Fruit fly (Drosophila melanogaster) whole organism, embryonic: ENCODE data around the gene HDAC3.

Experiments used
- Bteb2 ChIP-seq: fragments of 200-800 bp; sonication (Bioruptor generic); optimal IDR thresholded peaks from 2 replicates; lab custom pipeline; 2016; ENCODE audit warnings: missing biosample characterization, missing genetic modification characterization
- C15 ChIP-seq: fragments of 200-800 bp; sonication (Bioruptor generic); IDR thresholded peaks from 3 replicates; pipeline ENCODE4 v1.3.6; 2022; ENCODE audit warnings: missing biosample characterization, missing genetic modification characterization
- CG10366 ChIP-seq: fragments of 200-800 bp; sonication (Bioruptor generic); IDR thresholded peaks from 2 replicates; pipeline ENCODE4 v1.3.6; 2022; ENCODE audit warnings: missing biosample characterization, missing genetic modification characterization
- CG10543 ChIP-seq: fragments of 200-800 bp; sonication (Bioruptor generic); optimal IDR thresholded peaks from 3 replicates; lab custom pipeline; 2017; ENCODE audit warnings: missing biosample characterization, mild to moderate bottlenecking, missing genetic modification characterization, moderate library complexity
- CG11696 ChIP-seq: fragments of 200-800 bp; sonication (Bioruptor generic); IDR thresholded peaks from 2 replicates; pipeline ENCODE4 v1.3.6; 2022; ENCODE audit warnings: missing biosample characterization, missing genetic modification characterization
- CG12104 ChIP-seq: fragments of 200-800 bp; sonication (Bioruptor generic); optimal IDR thresholded peaks from 3 replicates; lab custom pipeline; 2016; ENCODE audit warnings: missing biosample characterization, missing genetic modification characterization
- CG1233 ChIP-seq: fragments of 200-800 bp; sonication (Bioruptor generic); optimal IDR thresholded peaks from 4 replicates; lab custom pipeline; 2018; ENCODE audit warnings: missing biosample characterization, mild to moderate bottlenecking, missing genetic modification characterization
- CG12769 ChIP-seq: fragments of 200-800 bp; sonication (Bioruptor generic); optimal IDR thresholded peaks from 2 replicates; lab custom pipeline; 2019; ENCODE audit warnings: missing biosample characterization, mild to moderate bottlenecking, missing genetic modification characterization, moderate library complexity
- CG17186 ChIP-seq: fragments of 200-800 bp; sonication (Bioruptor generic); optimal IDR thresholded peaks from 3 replicates; lab custom pipeline; 2017; ENCODE audit warnings: missing biosample characterization, missing genetic modification reagents, missing genetic modification characterization
- CG18599 ChIP-seq: fragments of 200-800 bp; sonication (Bioruptor generic); optimal IDR thresholded peaks from 3 replicates; lab custom pipeline; 2017; ENCODE audit warnings: missing biosample characterization, missing genetic modification characterization, mild to moderate bottlenecking, moderate library complexity, missing genetic modification reagents
- CG34376 ChIP-seq: fragments of 200-800 bp; sonication (Bioruptor generic); optimal IDR thresholded peaks from 2 replicates; lab custom pipeline; 2018; ENCODE audit warnings: missing biosample characterization, mild to moderate bottlenecking, missing genetic modification characterization
- CG4424 ChIP-seq: fragments of 200-800 bp; sonication (Bioruptor generic); optimal IDR thresholded peaks from 3 replicates; lab custom pipeline; 2016; ENCODE audit warnings: missing biosample characterization, missing genetic modification characterization
- CG4617 ChIP-seq: fragments of 200-800 bp; sonication (Bioruptor generic); optimal IDR thresholded peaks from 3 replicates; lab custom pipeline; 2016; ENCODE audit warnings: missing biosample characterization, missing genetic modification characterization, borderline replicate concordance
- CG4820 ChIP-seq: fragments of 200-800 bp; sonication (Bioruptor generic); optimal IDR thresholded peaks from 3 replicates; lab custom pipeline; 2016; ENCODE audit warnings: missing biosample characterization, missing genetic modification characterization
- CG6813 ChIP-seq: fragments of 200-800 bp; sonication (Bioruptor generic); optimal IDR thresholded peaks from 2 replicates; lab custom pipeline; 2017; ENCODE audit warnings: missing biosample characterization, missing genetic modification characterization, mild to moderate bottlenecking, moderate library complexity, missing genetic modification reagents
- CG8281 ChIP-seq: fragments of 200-800 bp; sonication (Bioruptor generic); optimal IDR thresholded peaks from 2 replicates; lab custom pipeline; 2018; ENCODE audit warnings: missing biosample characterization, mild to moderate bottlenecking, missing genetic modification characterization, moderate library complexity
- CG8924 ChIP-seq: fragments of 200-800 bp; optimal IDR thresholded peaks from 3 replicates; lab custom pipeline; 2019; ENCODE audit warnings: missing biosample characterization, mild to moderate bottlenecking, missing genetic modification characterization, moderate library complexity
- CG9817 ChIP-seq: fragments of 200-800 bp; sonication (Bioruptor generic); optimal IDR thresholded peaks from 2 replicates; lab custom pipeline; 2018; ENCODE audit warnings: missing biosample characterization, mild to moderate bottlenecking, missing genetic modification characterization, moderate library complexity
- Dbx ChIP-seq: fragments of 200-800 bp; sonication (Bioruptor generic); IDR thresholded peaks from 3 replicates; pipeline ENCODE4 v1.3.6; 2022; ENCODE audit warnings: missing biosample characterization, missing genetic modification characterization
- Fer2 ChIP-seq: fragments of 200-800 bp; sonication (Bioruptor generic); optimal IDR thresholded peaks from 2 replicates; lab custom pipeline; 2018; ENCODE audit warnings: missing biosample characterization, mild to moderate bottlenecking, missing genetic modification characterization, moderate library complexity
- H2.0 ChIP-seq: fragments of 200-800 bp; sonication (Bioruptor generic); IDR thresholded peaks from 2 replicates; pipeline ENCODE4 v1.3.6; 2022; ENCODE audit warnings: missing biosample characterization, missing genetic modification characterization
- Hr78 ChIP-seq, 2 experiments: fragments of 200-800 bp in 1 of 2; fragments of >200 bp in 1 of 2; sonication (Bioruptor generic) in 1 of 2; optimal IDR thresholded peaks; 2 replicates each; lab custom pipeline; 2017 to 2019; ENCODE audit warnings: missing biosample characterization in 2 of 2, missing genetic modification characterization in 2 of 2, mild to moderate bottlenecking in 1 of 2, moderate library complexity in 1 of 2
- Neu2 ChIP-seq: fragments of 200-800 bp; sonication (Bioruptor generic); optimal IDR thresholded peaks from 3 replicates; lab custom pipeline; 2016; ENCODE audit warnings: missing biosample characterization, missing genetic modification characterization, borderline replicate concordance
- NfI ChIP-seq: fragments of 200-800 bp; sonication (Bioruptor generic); optimal IDR thresholded peaks from 3 replicates; lab custom pipeline; 2018; ENCODE audit warnings: missing biosample characterization, mild to moderate bottlenecking, missing genetic modification characterization, moderate library complexity
- Rfx ChIP-seq: fragments of 200-800 bp; sonication (Bioruptor generic); IDR thresholded peaks from 2 replicates; pipeline ENCODE4 v1.3.6; 2022; ENCODE audit warnings: missing biosample characterization, missing genetic modification characterization
- Scr ChIP-seq: fragments of 200-800 bp; sonication (Bioruptor generic); IDR thresholded peaks from 2 replicates; pipeline ENCODE4 v1.3.6; 2022; ENCODE audit warnings: missing biosample characterization, missing genetic modification characterization; ENCODE audit not compliant: partially characterized antibody
- Xrp1 ChIP-seq: fragments of 200-800 bp; sonication (Bioruptor generic); IDR thresholded peaks from 2 replicates; pipeline ENCODE4 v1.3.6; 2022; ENCODE audit warnings: missing biosample characterization, missing genetic modification characterization
- ara ChIP-seq: fragments of 200-800 bp; sonication (Bioruptor generic); IDR thresholded peaks from 2 replicates; pipeline ENCODE4 v1.3.6; 2022; ENCODE audit warnings: missing biosample characterization, missing genetic modification characterization
- bbx ChIP-seq: fragments of 200-800 bp; sonication (Bioruptor generic); IDR thresholded peaks from 2 replicates; pipeline ENCODE4 v1.3.6; 2022; ENCODE audit warnings: missing biosample characterization, missing genetic modification characterization; ENCODE audit not compliant: partially characterized antibody
- bowl ChIP-seq: fragments of 200-800 bp; sonication (Bioruptor generic); IDR thresholded peaks from 2 replicates; pipeline ENCODE4 v1.3.6; 2022; ENCODE audit warnings: missing biosample characterization, missing genetic modification characterization
- chinmo ChIP-seq: fragments of 200-800 bp; sonication (Bioruptor generic); IDR thresholded peaks from 4 replicates; pipeline ENCODE4 v1.3.6; 2022; ENCODE audit warnings: missing biosample characterization, missing genetic modification characterization; ENCODE audit not compliant: partially characterized antibody
- cwo ChIP-seq: fragments of 200-800 bp; sonication (Bioruptor generic); optimal IDR thresholded peaks from 3 replicates; lab custom pipeline; 2017; ENCODE audit warnings: missing biosample characterization, missing genetic modification characterization, mild to moderate bottlenecking, moderate library complexity, missing genetic modification reagents
- exex ChIP-seq: fragments of 200-800 bp; sonication (Bioruptor generic); optimal IDR thresholded peaks from 4 replicates; lab custom pipeline; 2018; ENCODE audit warnings: missing biosample characterization, mild to moderate bottlenecking, missing genetic modification characterization, moderate library complexity
- ftz-f1 ChIP-seq: fragments of 200-800 bp; sonication (Bioruptor generic); optimal IDR thresholded peaks from 2 replicates; lab custom pipeline; 2016; ENCODE audit warnings: missing biosample characterization, missing genetic modification characterization
- gce ChIP-seq: fragments of 200-800 bp; sonication (Bioruptor generic); IDR thresholded peaks from 3 replicates; pipeline ENCODE4 v1.3.6; 2022; ENCODE audit warnings: missing biosample characterization, missing genetic modification characterization
- gcm ChIP-seq: fragments of 200-800 bp; sonication (Bioruptor generic); optimal IDR thresholded peaks from 2 replicates; lab custom pipeline; 2019; ENCODE audit warnings: missing biosample characterization, mild to moderate bottlenecking, missing genetic modification characterization, moderate library complexity
- grau ChIP-seq: fragments of 200-800 bp; optimal IDR thresholded peaks from 3 replicates; lab custom pipeline; 2019; ENCODE audit warnings: missing biosample characterization, mild to moderate bottlenecking, missing genetic modification characterization, moderate library complexity
- grn ChIP-seq: fragments of 200-800 bp; sonication (Bioruptor generic); optimal IDR thresholded peaks from 3 replicates; lab custom pipeline; 2017; ENCODE audit warnings: missing biosample characterization, missing genetic modification characterization
- mirr ChIP-seq: fragments of 200-800 bp; sonication (Bioruptor generic); optimal IDR thresholded peaks from 3 replicates; lab custom pipeline; 2018; ENCODE audit warnings: missing biosample characterization, mild to moderate bottlenecking, missing genetic modification characterization
- nerfin-1 ChIP-seq: fragments of 200-800 bp; sonication (Bioruptor generic); optimal IDR thresholded peaks from 3 replicates; lab custom pipeline; 2019; ENCODE audit warnings: missing biosample characterization, mild to moderate bottlenecking, missing genetic modification characterization, moderate library complexity
- p53 ChIP-seq: fragments of 200-800 bp; sonication (Bioruptor generic); optimal IDR thresholded peaks from 2 replicates; lab custom pipeline; 2016; ENCODE audit warnings: missing biosample characterization, missing genetic modification characterization
- pb ChIP-seq: fragments of 200-800 bp; sonication (Bioruptor generic); optimal IDR thresholded peaks from 3 replicates; lab custom pipeline; 2016; ENCODE audit warnings: missing biosample characterization, missing genetic modification characterization
- peb ChIP-seq: fragments of 200-800 bp; sonication (Bioruptor generic); IDR thresholded peaks from 2 replicates; pipeline ENCODE4 v1.3.6; 2022; ENCODE audit warnings: missing biosample characterization, missing genetic modification characterization
- phol ChIP-seq: fragments of 200-800 bp; sonication (Bioruptor generic); optimal IDR thresholded peaks from 3 replicates; lab custom pipeline; 2018; ENCODE audit warnings: missing biosample characterization, mild to moderate bottlenecking, missing genetic modification characterization, moderate library complexity
- pnt ChIP-seq: fragments of 200-800 bp; sonication (Bioruptor generic); optimal IDR thresholded peaks from 3 replicates; lab custom pipeline; 2016; ENCODE audit warnings: missing biosample characterization, missing genetic modification characterization
- rib ChIP-seq: fragments of 200-800 bp; sonication (Bioruptor generic); IDR thresholded peaks from 2 replicates; pipeline ENCODE4 v1.3.6; 2022; ENCODE audit warnings: missing biosample characterization, missing genetic modification characterization
- ro ChIP-seq: fragments of 200-800 bp; sonication (Bioruptor generic); IDR thresholded peaks from 2 replicates; pipeline ENCODE4 v1.3.6; 2022; ENCODE audit warnings: missing biosample characterization, missing genetic modification characterization
- slbo ChIP-seq: fragments of 200-800 bp; sonication (Bioruptor generic); IDR thresholded peaks from 2 replicates; pipeline ENCODE4 v1.3.6; 2022; ENCODE audit warnings: missing biosample characterization, missing genetic modification characterization
- so ChIP-seq: fragments of 200-800 bp; sonication (Bioruptor generic); IDR thresholded peaks from 3 replicates; pipeline ENCODE4 v1.3.6; 2022; ENCODE audit warnings: missing biosample characterization, missing genetic modification characterization
- unpg ChIP-seq: fragments of 200-800 bp; sonication (Bioruptor generic); optimal IDR thresholded peaks from 3 replicates; lab custom pipeline; 2018; ENCODE audit warnings: missing biosample characterization, mild to moderate bottlenecking, missing genetic modification characterization, moderate library complexity

Gene HDAC3

dm6 chr3R:5497600-5497999, 23.2 kb upstream of the HDAC3 start (continued):
- peak; percentile 56 for TF ChIP-seq ftz-f1 (GFP tag; lab: Kevin White, UChicago)
- TF ChIP-seq CG4820 (GFP tag; lab: Kevin White, UChicago): no peak
- 0 out of 3 replicates have a peak, but pooled peaks have one; percentile 43 for TF ChIP-seq so (GFP tag; lab: Robert Waterston, UW)
- TF ChIP-seq slbo (GFP tag; lab: Robert Waterston, UW): no peak
- TF ChIP-seq phol (tag; lab: Kevin White, UChicago): no peak
- TF ChIP-seq Rfx (GFP tag; lab: Robert Waterston, UW): no peak
- TF ChIP-seq H2.0 (GFP tag; lab: Robert Waterston, UW): no peak
- TF ChIP-seq Dbx (GFP tag; lab: Robert Waterston, UW): 0 out of 3 replicates have a peak, but pooled peaks have one; percentile 5
- no peak for TF ChIP-seq CG1233 (GFP tag; lab: Kevin White, UChicago)
- peak; percentile 31 for TF ChIP-seq cwo (GFP tag; lab: Kevin White, UChicago)
- TF ChIP-seq CG12769 (tag; lab: Kevin White, UChicago): peak; percentile 47
- TF ChIP-seq C15 (GFP tag; lab: Robert Waterston, UW): no peak
- no peak for TF ChIP-seq Bteb2 (GFP tag; lab: Kevin White, UChicago)
- no peak for TF ChIP-seq CG4424 (GFP tag; lab: Kevin White, UChicago)
- TF ChIP-seq grau (tag; lab: Kevin White, UChicago): no peak
- 0 out of 4 replicates have a peak, but pooled peaks have one; percentile 11 for TF ChIP-seq chinmo (GFP tag; lab: Robert Waterston, UW)
- no peak for TF ChIP-seq CG12104 (GFP tag; lab: Kevin White, UChicago)
- peak in 1 of 2 experiments; percentile 8 for TF ChIP-seq Hr78 (GFP tag; optimal IDR thresholded peaks at IDR 0.05; lab: Kevin White, UChicago)
- no peak for TF ChIP-seq unpg
- TF ChIP-seq CG11696: no peak
- TF ChIP-seq Fer2 (tag; lab: Kevin White, UChicago): no peak
- no peak for TF ChIP-seq CG8281
- no peak for TF ChIP-seq rib (GFP tag; lab: Robert Waterston, UW)
- no peak for TF ChIP-seq CG17186 (GFP tag; lab: Kevin White, UChicago)
- no peak for TF ChIP-seq Xrp1 (GFP tag; lab: Robert Waterston, UW)
- TF ChIP-seq grn (GFP tag; lab: Kevin White, UChicago): peak; percentile 71
- TF ChIP-seq mirr (GFP tag; lab: Kevin White, UChicago): peak; percentile 52
- TF ChIP-seq CG34376 (GFP tag; lab: Kevin White, UChicago): peak; percentile 36
- no peak for TF ChIP-seq nerfin-1 (tag; lab: Kevin White, UChicago)
- TF ChIP-seq bowl (GFP tag; lab: Robert Waterston, UW): peak; percentile 34; the same call in 1 of the 2 replicates
- no peak for TF ChIP-seq ara (GFP tag; lab: Robert Waterston, UW)
- TF ChIP-seq Scr (GFP tag; lab: Robert Waterston, UW): no peak
- 0 out of 2 replicates have a peak, but pooled peaks have one; percentile 16 for TF ChIP-seq bbx (GFP tag; lab: Robert Waterston, UW)
- no peak for TF ChIP-seq NfI (GFP tag; lab: Kevin White, UChicago)
- TF ChIP-seq pb (GFP tag; lab: Kevin White, UChicago): no peak
- TF ChIP-seq CG4617 (GFP tag; lab: Kevin White, UChicago): no peak
- TF ChIP-seq CG10543 (GFP tag; lab: Kevin White, UChicago): peak; percentile 5
- no peak for TF ChIP-seq CG8924 (tag; lab: Kevin White, UChicago)
- no peak for TF ChIP-seq gcm (GFP tag; lab: Kevin White, UChicago)
- TF ChIP-seq gce: no peak
- TF ChIP-seq CG18599 (GFP tag; lab: Kevin White, UChicago): peak; percentile 12
- TF ChIP-seq Neu2 (GFP tag; lab: Kevin White, UChicago): no peak
- no peak for TF ChIP-seq pnt (GFP tag; lab: Kevin White, UChicago)
- TF ChIP-seq ro (GFP tag; lab: Robert Waterston, UW): no peak
- TF ChIP-seq exex (tag; lab: Kevin White, UChicago): peak; percentile 83
- no peak for TF ChIP-seq CG6813
- TF ChIP-seq CG10366 (GFP tag; lab: Robert Waterston, UW): no peak
- TF ChIP-seq peb (GFP tag; lab: Robert Waterston, UW): no peak
- no peak for TF ChIP-seq p53 (GFP tag; lab: Kevin White, UChicago)
- no peak for TF ChIP-seq CG9817 (tag; lab: Kevin White, UChicago)
